Worm (Caenorhabditis elegans): ENCODE data around the gene unc-43.

unc-43 gene

ce11 chrIV:10285328-10285727 is 64.7 kb downstream of the unc-43 start:
- no peak for TF ChIP-seq blmp-1 (tag; optimal IDR thresholded peaks at IDR 0.05; ENCODE audit: insufficient read depth)
- peak in 1 of 2 experiments; percentile 20 for TF ChIP-seq lsy-2 (tag; optimal IDR thresholded peaks at IDR 0.05)
- TF ChIP-seq unc-39 (tag; optimal IDR thresholded peaks at IDR 0.05): no peak
- TF ChIP-seq nhr-12 (tag; optimal IDR thresholded peaks at IDR 0.05): no peak
- no peak for TF ChIP-seq crh-2 (tag; optimal IDR thresholded peaks at IDR 0.05)
- no peak for TF ChIP-seq lin-11 (tag; optimal IDR thresholded peaks at IDR 0.05)
- no peak for TF ChIP-seq mab-5 (tag; optimal IDR thresholded peaks at IDR 0.05)

ce11 chrIV:10284194-10284910 is 65.7 kb downstream of the unc-43 start, which contains the start of gene rad-51:
Gene rad-51, minus strand, starts transcription at chrIV:10284244.
- TF ChIP-seq unc-39 (tag; optimal IDR thresholded peaks at IDR 0.05) (no peak), nhr-25 (tag; optimal IDR thresholded peaks at IDR 0.05) (peak; percentile 29), aly-2 (tag; optimal IDR thresholded peaks at IDR 0.05) (no peak), unc-55 (GFP tag; optimal IDR thresholded peaks at IDR 0.05) (peak; percentile 52), crh-2 (tag; optimal IDR thresholded peaks at IDR 0.05) (peak; percentile 92), mdl-1 (tag; optimal IDR thresholded peaks at IDR 0.05) (peak in 1 of 2 experiments; percentile 43), nhr-129 (tag; optimal IDR thresholded peaks at IDR 0.05) (peak; percentile 80), gmeb-1 (tag; optimal IDR thresholded peaks at IDR 0.05) (peak; percentile 74), nhr-77 (tag; optimal IDR thresholded peaks at IDR 0.05) (no peak), fos-1 (tag; optimal IDR thresholded peaks at IDR 0.05) (peak; percentile 65), nhr-21 (tag; optimal IDR thresholded peaks at IDR 0.05) (peak; percentile 17), lin-13 (GFP tag; optimal IDR thresholded peaks at IDR 0.05) (peak; percentile 53), lin-11 (tag; optimal IDR thresholded peaks at IDR 0.05) (peak; percentile 46), sma-9 (GFP tag; optimal IDR thresholded peaks at IDR 0.05) (peak; percentile 9), sma-9 (tag; optimal IDR thresholded peaks at IDR 0.05) (no peak), sem-4 (tag; optimal IDR thresholded peaks at IDR 0.05) (no peak), zag-1 (tag; optimal IDR thresholded peaks at IDR 0.05) (peak; percentile 41), R02D3.7 (tag; optimal IDR thresholded peaks at IDR 0.05) (no peak), lsy-2 (tag; optimal IDR thresholded peaks at IDR 0.05) (peak in 1 of 2 experiments; percentile 59), C34F6.9 (tag; optimal IDR thresholded peaks at IDR 0.05) (peak; percentile 75)

DNA sequence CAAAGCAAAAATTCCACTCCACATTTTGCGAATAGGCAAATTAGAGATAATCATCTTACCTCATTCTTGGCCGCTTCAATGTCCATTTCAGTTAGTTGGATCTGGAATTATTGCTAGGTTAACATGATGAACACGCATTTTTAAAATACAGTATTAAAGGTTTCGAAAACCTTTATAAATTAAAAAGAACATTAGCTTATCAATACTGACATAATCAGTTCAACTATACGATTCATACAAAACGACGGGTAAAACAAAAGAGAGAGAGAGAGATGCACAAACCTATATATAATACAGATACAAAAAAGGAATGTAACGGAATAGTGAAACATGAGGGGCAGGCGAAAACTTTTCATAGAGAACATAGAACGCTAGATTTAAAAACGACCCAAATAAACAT is 68.5 kb downstream of the unc-43 start, which contains the start of gene thk-1:
Gene thk-1 (minus strand): TSS at position 101 of the 400 bp plus-strand sequence.
- TF ChIP-seq nhr-10 (tag; optimal IDR thresholded peaks at IDR 0.05) (no peak), fos-1 (tag; optimal IDR thresholded peaks at IDR 0.05) (peak; percentile 47), elt-3 (tag; optimal IDR thresholded peaks at IDR 0.05) (no peak)

DNA sequence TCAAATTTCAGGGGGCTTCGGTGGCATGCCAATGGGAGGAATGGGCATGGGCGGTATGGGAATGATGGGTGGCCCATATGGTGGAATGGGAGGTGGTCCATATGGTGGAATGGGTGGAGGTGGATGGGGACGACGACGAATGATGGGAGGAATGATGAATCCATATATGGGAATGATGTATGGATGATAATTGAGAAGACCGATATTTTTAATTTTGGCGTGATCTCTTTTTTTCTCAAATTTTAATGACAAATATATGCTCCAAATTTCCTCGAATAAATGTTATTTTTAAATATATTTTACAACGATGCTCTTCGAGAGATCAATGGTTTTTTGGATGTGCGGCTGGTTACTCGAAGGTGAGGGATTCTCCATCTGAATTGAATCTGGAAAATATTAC is 72.3 kb downstream of the unc-43 start, which contains the start of gene Y43C5A.4:
Gene Y43C5A.4 (plus strand): TSS at position 301 of the 400 bp plus-strand sequence.
- no peak for TF ChIP-seq nhr-77 (tag; optimal IDR thresholded peaks at IDR 0.05)
- TF ChIP-seq nhr-21 (tag; optimal IDR thresholded peaks at IDR 0.05): no peak
- TF ChIP-seq nhr-129 (tag; optimal IDR thresholded peaks at IDR 0.05): no peak
- TF ChIP-seq sma-3 (GFP tag; optimal IDR thresholded peaks at IDR 0.05): no peak
- no peak for TF ChIP-seq nhr-11 (tag; optimal IDR thresholded peaks at IDR 0.05)
- no peak for TF ChIP-seq ztf-4 (tag; optimal IDR thresholded peaks at IDR 0.05)
- TF ChIP-seq ama-1 (optimal IDR thresholded peaks at IDR 0.05): no peak
- TF ChIP-seq ztf-1 (GFP tag; conservative IDR thresholded peaks at IDR 0.05): no peak
- TF ChIP-seq gmeb-1 (tag; optimal IDR thresholded peaks at IDR 0.05): no peak

DNA sequence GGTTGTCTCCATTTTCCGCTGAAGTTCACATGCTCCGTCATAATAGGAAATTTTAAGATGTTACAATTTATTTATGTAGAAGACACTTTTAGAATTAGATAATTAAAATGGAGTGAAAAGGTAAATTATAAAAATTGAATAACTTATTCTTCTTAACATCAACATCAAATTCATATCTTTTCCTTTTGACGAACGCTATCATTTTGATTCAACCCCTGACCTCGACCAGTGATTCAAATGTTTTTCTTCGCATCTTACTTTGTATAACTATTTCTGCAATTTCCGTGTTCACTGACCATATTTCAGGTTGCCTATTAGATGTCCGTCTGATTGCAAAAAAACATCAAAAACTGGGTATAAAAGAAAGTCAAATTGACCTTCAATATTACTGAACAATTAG is 73.1 kb downstream of the unc-43 start, which contains the start of gene Y43C5A.7:
Gene Y43C5A.7 (plus strand): TSS at position 301 of the 400 bp plus-strand sequence.
- TF ChIP-seq fos-1 (tag; optimal IDR thresholded peaks at IDR 0.05): no peak
- TF ChIP-seq nhr-77 (tag; optimal IDR thresholded peaks at IDR 0.05): no peak
- no peak for TF ChIP-seq unc-62 (GFP tag; optimal IDR thresholded peaks at IDR 0.05)
- no peak for TF ChIP-seq unc-55 (GFP tag; optimal IDR thresholded peaks at IDR 0.05)
- no peak for TF ChIP-seq nhr-11 (tag; optimal IDR thresholded peaks at IDR 0.05)
- TF ChIP-seq skn-1 (tag; optimal IDR thresholded peaks at IDR 0.05): no peak
- TF ChIP-seq nhr-25 (tag; optimal IDR thresholded peaks at IDR 0.05): no peak
- no peak for TF ChIP-seq sem-4 (tag; optimal IDR thresholded peaks at IDR 0.05)
- TF ChIP-seq lin-39 (tag; optimal IDR thresholded peaks at IDR 0.05): no peak

All from whole organism, L2 larva.